Worm (Caenorhabditis elegans) whole organism, L3 larva: ENCODE data around the gene srb-13.

Experiments
- egl-27 ChIP-seq: sonication (generic microtip); optimal IDR thresholded peaks from 4 replicates; lab custom pipeline; 2017; ENCODE audit warnings: missing biosample characterization, missing genetic modification reagents, missing genetic modification characterization
- elt-2 ChIP-seq: sonication (generic microtip); optimal IDR thresholded peaks from 2 replicates; lab custom pipeline; 2016; ENCODE audit warnings: missing genetic modification reagents, mild to moderate bottlenecking, missing genetic modification characterization, missing compliant biosample characterization
- fos-1 ChIP-seq: fragments of 150-350 bp; optimal IDR thresholded peaks from 2 replicates; lab custom pipeline; 2014; ENCODE audit warnings: missing biosample characterization, missing genetic modification characterization
- lin-39 ChIP-seq: fragments of 150-350 bp; optimal IDR thresholded peaks from 2 replicates; lab custom pipeline; 2018; ENCODE audit warnings: missing biosample characterization, missing genetic modification reagents, missing genetic modification characterization
- nhr-12 ChIP-seq: fragments of 150-350 bp; optimal IDR thresholded peaks from 2 replicates; lab custom pipeline; 2014; ENCODE audit warnings: missing biosample characterization, missing genetic modification characterization
- nhr-28 ChIP-seq: fragments of 150-350 bp; optimal IDR thresholded peaks from 2 replicates; lab custom pipeline; 2014; ENCODE audit warnings: missing biosample characterization, missing genetic modification characterization
- pha-4 ChIP-seq: fragments of 150-350 bp; optimal IDR thresholded peaks from 2 replicates; lab custom pipeline; 2014; ENCODE audit warnings: missing biosample characterization, missing genetic modification reagents, missing genetic modification characterization
- snpc-4 ChIP-seq: fragments of 150-350 bp; optimal IDR thresholded peaks from 2 replicates; lab custom pipeline; 2014; ENCODE audit warnings: missing biosample characterization, missing genetic modification characterization
- tbx-2 ChIP-seq: sonication (generic microtip); optimal IDR thresholded peaks from 2 replicates; lab custom pipeline; 2016; ENCODE audit warnings: mild to moderate bottlenecking, missing genetic modification characterization, missing compliant biosample characterization
- unc-39 ChIP-seq: sonication (generic microtip); optimal IDR thresholded peaks from 4 replicates; lab custom pipeline; 2017; ENCODE audit warnings: missing biosample characterization, missing genetic modification characterization
- ztf-11 ChIP-seq: fragments of 150-350 bp; optimal IDR thresholded peaks from 2 replicates; lab custom pipeline; 2014; ENCODE audit warnings: missing biosample characterization, missing genetic modification characterization
- ztf-4 ChIP-seq: fragments of 150-350 bp; optimal IDR thresholded peaks from 2 replicates; lab custom pipeline; 2014; ENCODE audit warnings: missing biosample characterization, missing genetic modification characterization

- TF ChIP-seq snpc-4 (tag; lab: Kevin White, UChicago): no peak
- no peak for TF ChIP-seq ztf-4 (tag; lab: Kevin White, UChicago)
- TF ChIP-seq fos-1 (tag; lab: Kevin White, UChicago): no peak
- no peak for TF ChIP-seq lin-39 (tag; lab: Kevin White, UChicago)
- no peak for TF ChIP-seq elt-2
- no peak for TF ChIP-seq egl-27
- no peak for TF ChIP-seq pha-4 (tag; lab: Kevin White, UChicago)
- TF ChIP-seq ztf-11: no peak
- TF ChIP-seq unc-39 (tag; lab: Kevin White, UChicago): no peak
- no peak for TF ChIP-seq tbx-2 (tag; lab: Kevin White, UChicago)
- no peak for TF ChIP-seq nhr-28
- no peak for TF ChIP-seq nhr-12 (tag; lab: Kevin White, UChicago)
Observed at ce11 chrII:5194066-5194465, 36.6 kb upstream of the srb-13 start, which contains the start of gene msp-49.
